Worm (Caenorhabditis elegans): ENCODE measurements around the gene spds-1.
A peak's percentile ranks its signal among the peaks of the same experiment; 100 is the strongest.

The spds-1 gene

DNA sequence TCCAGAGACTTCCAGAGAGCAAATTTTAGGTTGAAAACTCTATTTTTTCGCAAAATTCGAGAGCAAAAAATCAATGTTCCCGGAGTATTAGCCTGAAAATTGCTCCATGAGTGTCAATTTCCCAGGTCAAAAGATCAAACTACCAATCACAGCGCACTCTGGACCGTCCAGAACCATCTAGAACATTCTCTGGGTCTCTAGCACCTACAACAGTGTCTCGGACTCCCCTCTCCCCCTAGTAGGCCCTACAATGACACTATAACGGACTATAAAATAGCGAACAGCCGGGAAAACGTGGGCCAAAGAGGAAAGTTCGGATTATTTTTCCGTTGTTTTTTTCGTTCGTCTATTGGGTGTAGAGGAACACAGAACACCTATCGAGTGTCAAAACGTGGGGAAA is 7.3 kb upstream of the spds-1 start:
- no peak for TF ChIP-seq ama-1 (optimal IDR thresholded peaks at IDR 0.05)
- TF ChIP-seq nhr-21 (tag; optimal IDR thresholded peaks at IDR 0.05), result no peak
- TF ChIP-seq crh-2 (tag; optimal IDR thresholded peaks at IDR 0.05), result no peak

DNA sequence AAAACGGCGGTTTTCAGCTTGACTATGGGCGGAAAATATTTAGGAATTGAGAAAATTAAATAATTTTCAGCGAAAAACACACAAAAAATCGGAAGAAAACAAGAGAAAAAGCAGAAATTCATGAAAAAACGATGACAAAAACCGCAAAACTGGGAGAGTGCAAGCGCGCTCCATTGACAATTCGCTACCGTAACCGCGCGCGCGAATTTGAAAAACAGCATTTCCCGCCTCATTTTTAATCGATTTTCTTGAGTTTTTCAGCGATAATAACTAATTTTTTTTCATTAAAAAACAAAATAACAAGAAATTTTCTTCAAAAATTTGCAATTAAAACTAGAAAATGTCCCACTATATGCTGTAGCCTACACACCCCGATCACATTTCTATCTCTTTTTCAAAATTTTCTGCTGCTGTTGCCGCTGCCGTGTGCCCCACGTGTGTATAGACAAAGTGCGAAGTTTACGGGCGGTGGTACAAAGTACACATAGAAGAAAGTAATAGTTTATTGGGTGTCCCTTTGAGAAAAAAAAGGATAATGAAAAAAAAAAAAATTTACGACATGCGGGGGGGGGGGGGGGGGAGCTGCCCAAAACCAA is 6.7 kb upstream of the spds-1 start:
- TF ChIP-seq peb-1 (tag; optimal IDR thresholded peaks at IDR 0.05) (no peak), ztf-1 (GFP tag; conservative IDR thresholded peaks at IDR 0.05) (no peak), unc-62 (GFP tag; optimal IDR thresholded peaks at IDR 0.05) (no peak), ztf-11 (tag; optimal IDR thresholded peaks at IDR 0.05) (no peak), unc-55 (GFP tag; optimal IDR thresholded peaks at IDR 0.05) (no peak), lin-39 (tag; optimal IDR thresholded peaks at IDR 0.05) (no peak), Y55F3AM.14 (GFP tag; optimal IDR thresholded peaks at IDR 0.05) (no peak), ceh-16 (tag; optimal IDR thresholded peaks at IDR 0.05) (no peak), ceh-82 (tag; optimal IDR thresholded peaks at IDR 0.05) (no peak), lsy-2 (tag; optimal IDR thresholded peaks at IDR 0.05) (peak; percentile 73 to 89), nhr-12 (tag; optimal IDR thresholded peaks at IDR 0.05) (no peak), dmd-4 (tag; optimal IDR thresholded peaks at IDR 0.05) (no peak), nhr-10 (tag; optimal IDR thresholded peaks at IDR 0.05) (no peak), blmp-1 (tag; optimal IDR thresholded peaks at IDR 0.05; ENCODE audit: insufficient read depth) (peak; percentile 56), skn-1 (tag; optimal IDR thresholded peaks at IDR 0.05) (no peak), ztf-4 (tag; optimal IDR thresholded peaks at IDR 0.05) (peak; percentile 8), unc-39 (tag; optimal IDR thresholded peaks at IDR 0.05) (no peak), ZK546.5 (tag; optimal IDR thresholded peaks at IDR 0.05) (no peak), mdl-1 (tag; optimal IDR thresholded peaks at IDR 0.05) (peak in 1 of 2 experiments; percentile 54), lin-13 (GFP tag; optimal IDR thresholded peaks at IDR 0.05) (no peak), ama-1 (optimal IDR thresholded peaks at IDR 0.05) (no peak), nhr-6 (tag; optimal IDR thresholded peaks at IDR 0.05) (no peak), nhr-11 (tag; optimal IDR thresholded peaks at IDR 0.05) (peak; percentile 66), elt-1 (tag; optimal IDR thresholded peaks at IDR 0.05) (no peak), R02D3.7 (tag; optimal IDR thresholded peaks at IDR 0.05) (no peak), nhr-25 (tag; optimal IDR thresholded peaks at IDR 0.05) (peak; percentile 59), nhr-23 (tag; optimal IDR thresholded peaks at IDR 0.05) (no peak), aly-2 (tag; optimal IDR thresholded peaks at IDR 0.05) (no peak), crh-2 (tag; optimal IDR thresholded peaks at IDR 0.05) (peak; percentile 66), nhr-21 (tag; optimal IDR thresholded peaks at IDR 0.05) (peak; percentile 63), sem-4 (tag; optimal IDR thresholded peaks at IDR 0.05) (no peak), sma-9 (GFP tag; optimal IDR thresholded peaks at IDR 0.05) (peak; percentile 85), sma-9 (tag; optimal IDR thresholded peaks at IDR 0.05) (no peak), F13H6.1 (tag; optimal IDR thresholded peaks at IDR 0.05) (peak; percentile 31), mab-5 (tag; optimal IDR thresholded peaks at IDR 0.05) (no peak), sma-3 (GFP tag; optimal IDR thresholded peaks at IDR 0.05) (peak; percentile 23), fos-1 (tag; optimal IDR thresholded peaks at IDR 0.05) (no peak), mbf-1 (tag; optimal IDR thresholded peaks at IDR 0.05) (no peak), C34F6.9 (tag; optimal IDR thresholded peaks at IDR 0.05) (peak; percentile 1), snpc-4 (tag; optimal IDR thresholded peaks at IDR 0.05) (no peak), elt-3 (tag; optimal IDR thresholded peaks at IDR 0.05) (no peak), lin-11 (tag; optimal IDR thresholded peaks at IDR 0.05) (no peak), nhr-129 (tag; optimal IDR thresholded peaks at IDR 0.05) (no peak), nhr-237 (tag; optimal IDR thresholded peaks at IDR 0.05) (no peak), egl-27 (tag; optimal IDR thresholded peaks at IDR 0.05) (no peak), zag-1 (tag; optimal IDR thresholded peaks at IDR 0.05) (no peak)
